Worm (Caenorhabditis elegans) whole organism, young adult: ENCODE results near the gene ZC449.1.
A peak's percentile ranks its signal among the peaks of the same experiment; 100 is the strongest.

ENCODE experiments used
- B0336.3 ChIP-seq: fragments of 200-800 bp; sonication (Bioruptor generic); IDR thresholded peaks from 2 replicates; pipeline ENCODE4 v1.3.6; 2022; ENCODE audit warnings: missing genetic modification characterization, missing compliant biosample characterization
- C06A6.2 ChIP-seq: fragments of 200-800 bp; sonication (Bioruptor generic); conservative IDR thresholded peaks from 2 replicates; pipeline ENCODE4 v1.3.6; 2022; ENCODE audit warnings: missing genetic modification characterization, missing compliant biosample characterization
- C17E4.6 ChIP-seq: fragments of 200-800 bp; sonication (Bioruptor generic); IDR thresholded peaks from 2 replicates; pipeline ENCODE4 v1.3.6; 2022; ENCODE audit warnings: missing genetic modification reagents, missing genetic modification characterization, missing compliant biosample characterization
- F22D6.2 ChIP-seq: sonication (generic microtip); optimal IDR thresholded peaks from 2 replicates; lab custom pipeline; 2016; ENCODE audit warnings: mild to moderate bottlenecking, missing genetic modification characterization, missing compliant biosample characterization
- F39B2.1 ChIP-seq: fragments of 200-800 bp; sonication (Bioruptor generic); IDR thresholded peaks from 2 replicates; pipeline ENCODE4 v1.3.6; 2022; ENCODE audit warnings: missing genetic modification reagents, missing genetic modification characterization, missing compliant biosample characterization
- F49E8.2 ChIP-seq: sonication (generic microtip); optimal IDR thresholded peaks from 3 replicates; lab custom pipeline; 2017; ENCODE audit warnings: missing genetic modification characterization, mild to moderate bottlenecking, missing compliant biosample characterization, antibody characterized with exemption, moderate library complexity; ENCODE audit not compliant: insufficient read depth
- F55B11.4 ChIP-seq: sonication (generic microtip); optimal IDR thresholded peaks from 2 replicates; lab custom pipeline; 2016; ENCODE audit warnings: missing compliant biosample characterization, missing genetic modification characterization, borderline replicate concordance; ENCODE audit not compliant: insufficient read depth
- F57A8.1 ChIP-seq: fragments of 200-800 bp; sonication (Bioruptor generic); optimal IDR thresholded peaks from 2 replicates; lab custom pipeline; 2018; ENCODE audit warnings: mild to moderate bottlenecking, missing genetic modification characterization, moderate library complexity, missing compliant biosample characterization
- F57C9.4 ChIP-seq: sonication (generic microtip); optimal IDR thresholded peaks from 2 replicates; lab custom pipeline; 2017; ENCODE audit warnings: mild to moderate bottlenecking, missing genetic modification characterization, missing compliant biosample characterization
- K11D2.4 ChIP-seq: fragments of 200-800 bp; sonication (Bioruptor generic); IDR thresholded peaks from 2 replicates; pipeline ENCODE4 v1.3.6; 2022; ENCODE audit warnings: missing genetic modification reagents, missing genetic modification characterization, missing compliant biosample characterization
- T07F8.4 ChIP-seq: sonication (generic microtip); optimal IDR thresholded peaks from 2 replicates; lab custom pipeline; 2016; ENCODE audit warnings: mild to moderate bottlenecking, missing genetic modification characterization, moderate library complexity, missing compliant biosample characterization
- Y53G8AR.9 ChIP-seq: fragments of 200-800 bp; sonication (Bioruptor generic); conservative IDR thresholded peaks from 2 replicates; pipeline ENCODE4 v1.3.6; 2022; ENCODE audit warnings: missing genetic modification reagents, missing genetic modification characterization, missing compliant biosample characterization
- Y67H2A.10 ChIP-seq: fragments of 200-800 bp; sonication (Bioruptor generic); conservative IDR thresholded peaks from 2 replicates; pipeline ENCODE4 v1.3.6; 2022; ENCODE audit warnings: missing genetic modification reagents, missing genetic modification characterization, missing compliant biosample characterization
- ZK185.1 ChIP-seq: sonication (generic microtip); optimal IDR thresholded peaks from 2 replicates; lab custom pipeline; 2016; ENCODE audit warnings: mild to moderate bottlenecking, missing genetic modification characterization, missing compliant biosample characterization; ENCODE audit not compliant: poor library complexity, severe bottlenecking
- aptf-2 ChIP-seq: fragments of 200-800 bp; sonication (Bioruptor generic); conservative IDR thresholded peaks from 2 replicates; pipeline ENCODE4 v1.3.6; 2022; ENCODE audit warnings: missing genetic modification reagents, missing genetic modification characterization, missing compliant biosample characterization
- atf-7 ChIP-seq: sonication (generic microtip); optimal IDR thresholded peaks from 2 replicates; lab custom pipeline; 2017; ENCODE audit warnings: mild to moderate bottlenecking, missing genetic modification characterization, missing compliant biosample characterization
- attf-6 ChIP-seq: fragments of 200-800 bp; sonication (Bioruptor generic); IDR thresholded peaks from 2 replicates; pipeline ENCODE4 v1.3.6; 2022; ENCODE audit warnings: missing genetic modification reagents, missing genetic modification characterization, missing compliant biosample characterization
- ceh-40 ChIP-seq: fragments of 200-800 bp; sonication (Bioruptor generic); IDR thresholded peaks from 2 replicates; pipeline ENCODE4 v1.3.6; 2022; ENCODE audit warnings: missing genetic modification characterization, missing compliant biosample characterization
- chd-7 ChIP-seq: sonication (generic microtip); optimal IDR thresholded peaks from 2 replicates; lab custom pipeline; 2016; ENCODE audit warnings: mild to moderate bottlenecking, missing genetic modification characterization, moderate library complexity, missing compliant biosample characterization
- egl-44 ChIP-seq: fragments of 200-800 bp; sonication (Bioruptor generic); IDR thresholded peaks from 2 replicates; pipeline ENCODE4 v1.3.6; 2022; ENCODE audit warnings: missing genetic modification reagents, missing genetic modification characterization, missing compliant biosample characterization
- egrh-3 ChIP-seq: fragments of 200-800 bp; sonication (Bioruptor generic); IDR thresholded peaks from 2 replicates; pipeline ENCODE4 v1.3.6; 2022; ENCODE audit warnings: missing genetic modification reagents, missing genetic modification characterization, missing compliant biosample characterization
- ets-4 ChIP-seq: fragments of 200-800 bp; sonication (Bioruptor generic); optimal IDR thresholded peaks from 2 replicates; lab custom pipeline; 2018; ENCODE audit warnings: mild to moderate bottlenecking, missing genetic modification characterization, missing compliant biosample characterization
- him-1 ChIP-seq: sonication (generic microtip); optimal IDR thresholded peaks from 2 replicates; lab custom pipeline; 2016; ENCODE audit warnings: missing genotype, missing genetic modification reagents, missing genetic modification characterization, missing compliant biosample characterization
- hlh-12 ChIP-seq: sonication (generic microtip); optimal IDR thresholded peaks from 2 replicates; lab custom pipeline; 2016; ENCODE audit warnings: missing genetic modification characterization, missing compliant biosample characterization
- hmg-1.2 ChIP-seq: fragments of 200-800 bp; sonication (Bioruptor generic); IDR thresholded peaks from 2 replicates; pipeline ENCODE4 v1.3.6; 2022; ENCODE audit warnings: missing genetic modification reagents, missing genetic modification characterization, missing compliant biosample characterization
- hmg-20 ChIP-seq: fragments of 200-800 bp; sonication (Bioruptor generic); IDR thresholded peaks from 2 replicates; pipeline ENCODE4 v1.3.6; 2022; ENCODE audit warnings: missing genetic modification reagents, missing genetic modification characterization, missing compliant biosample characterization
- let-607 ChIP-seq, 2 experiments: fragments of 200-800 bp in 1 of 2; sonication (Bioruptor generic) in 1 of 2; sonication (generic microtip) in 1 of 2; optimal IDR thresholded peaks; 2 replicates each; lab custom pipeline; 2016 to 2018; ENCODE audit warnings: mild to moderate bottlenecking in 2 of 2, missing compliant biosample characterization in 2 of 2, missing genetic modification characterization in 2 of 2, moderate library complexity in 2 of 2, missing genotype in 1 of 2
- lin-35 ChIP-seq, 3 experiments: fragments of 150-350 bp in 2 of 3; sonication (generic microtip) in 1 of 3; optimal IDR thresholded peaks; 2 replicates each; lab custom pipeline; 2014 to 2018; ENCODE audit warnings: missing biosample characterization in 3 of 3, missing genetic modification characterization in 3 of 3, missing genetic modification reagents in 3 of 3
- lsl-1 ChIP-seq: fragments of 200-800 bp; sonication (Bioruptor generic); optimal IDR thresholded peaks from 2 replicates; lab custom pipeline; 2018; ENCODE audit warnings: mild to moderate bottlenecking, missing genetic modification characterization, moderate library complexity, missing compliant biosample characterization
- mcd-1 ChIP-seq: fragments of 200-800 bp; sonication (Bioruptor generic); IDR thresholded peaks from 2 replicates; pipeline ENCODE4 v1.3.6; 2022; ENCODE audit warnings: missing genetic modification reagents, missing genetic modification characterization, missing compliant biosample characterization
- mes-4 ChIP-seq: sonication (generic microtip); optimal IDR thresholded peaks from 2 replicates; lab custom pipeline; 2016; ENCODE audit warnings: missing genotype, missing genetic modification characterization, missing compliant biosample characterization
- nhr-120 ChIP-seq: fragments of 200-800 bp; sonication (Bioruptor generic); IDR thresholded peaks from 2 replicates; pipeline ENCODE4 v1.3.6; 2022; ENCODE audit warnings: missing genetic modification characterization, missing compliant biosample characterization
- nhr-27 ChIP-seq: fragments of 200-800 bp; sonication (Bioruptor generic); optimal IDR thresholded peaks from 2 replicates; lab custom pipeline; 2018; ENCODE audit warnings: mild to moderate bottlenecking, missing genetic modification characterization, moderate library complexity, missing compliant biosample characterization
- nhr-90 ChIP-seq: sonication (generic microtip); optimal IDR thresholded peaks from 2 replicates; lab custom pipeline; 2016; ENCODE audit warnings: missing genotype, mild to moderate bottlenecking, missing genetic modification characterization, missing compliant biosample characterization
- pha-4 ChIP-seq: fragments of 150-350 bp; sonication (generic microtip); optimal IDR thresholded peaks from 2 replicates; lab custom pipeline; 2014; ENCODE audit warnings: missing biosample characterization, missing genetic modification reagents, missing genetic modification characterization
- rec-8 ChIP-seq, 2 experiments: sonication (generic microtip); optimal IDR thresholded peaks; 2 replicates each; lab custom pipeline; 2016; ENCODE audit warnings: mild to moderate bottlenecking in 2 of 2, missing genetic modification characterization in 2 of 2, missing genetic modification reagents in 2 of 2, missing genotype in 2 of 2, missing biosample characterization in 1 of 2, missing compliant biosample characterization in 1 of 2, moderate library complexity in 1 of 2
- sea-2 ChIP-seq: fragments of 200-800 bp; sonication (Bioruptor generic); IDR thresholded peaks from 2 replicates; pipeline ENCODE4 v1.3.6; 2022; ENCODE audit warnings: missing genetic modification characterization, missing compliant biosample characterization
- snpc-1.1 ChIP-seq: sonication (generic microtip); optimal IDR thresholded peaks from 2 replicates; lab custom pipeline; 2017; ENCODE audit warnings: missing genetic modification characterization, mild to moderate bottlenecking, missing compliant biosample characterization, antibody characterized with exemption, moderate library complexity, missing genotype, missing genetic modification reagents; ENCODE audit not compliant: insufficient read depth
- snpc-3.4 ChIP-seq: sonication (generic microtip); optimal IDR thresholded peaks from 2 replicates; lab custom pipeline; 2017; ENCODE audit warnings: missing genetic modification characterization, mild to moderate bottlenecking, missing compliant biosample characterization, antibody characterized with exemption, moderate library complexity, missing genotype, missing genetic modification reagents
- tbp1 ChIP-seq: fragments of 200-800 bp; sonication (Bioruptor generic); optimal IDR thresholded peaks from 2 replicates; lab custom pipeline; 2018; ENCODE audit warnings: mild to moderate bottlenecking, missing genetic modification characterization, missing compliant biosample characterization
- zim-3 ChIP-seq: sonication (generic microtip); optimal IDR thresholded peaks from 2 replicates; lab custom pipeline; 2017; ENCODE audit warnings: mild to moderate bottlenecking, missing genetic modification characterization, moderate library complexity, missing compliant biosample characterization
- ztf-22 ChIP-seq: fragments of 200-800 bp; sonication (Bioruptor generic); optimal IDR thresholded peaks from 2 replicates; lab custom pipeline; 2018; ENCODE audit warnings: mild to moderate bottlenecking, missing genetic modification characterization, moderate library complexity, missing compliant biosample characterization
- ztf-3 ChIP-seq: fragments of 200-800 bp; sonication (Bioruptor generic); optimal IDR thresholded peaks from 2 replicates; lab custom pipeline; 2018; ENCODE audit warnings: mild to moderate bottlenecking, missing genetic modification characterization, missing compliant biosample characterization

Gene ZC449.1

DNA sequence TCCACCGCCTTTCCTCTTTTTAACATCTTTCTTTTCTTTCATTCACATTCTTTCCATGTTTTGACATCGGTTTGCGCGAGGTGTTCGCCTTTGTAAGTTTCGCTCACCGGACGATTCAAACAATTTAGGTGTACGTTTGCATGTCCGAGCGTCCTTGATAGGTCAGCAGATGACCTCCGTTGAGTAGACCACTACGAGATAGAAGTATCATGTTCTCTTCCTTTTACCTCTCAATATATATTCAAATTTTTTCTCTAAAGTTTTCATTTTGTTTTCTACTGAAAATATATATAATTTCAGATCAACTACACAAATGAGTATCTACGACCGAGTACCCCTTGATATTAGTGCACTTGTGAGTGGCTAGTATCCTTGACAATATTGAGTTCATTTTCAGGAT is 36.5 kb downstream of the ZC449.1 start, which contains the start of gene C24H10.3:
Gene C24H10.3 (plus strand): TSS at position 301 of the 400 bp plus-strand sequence.
- no peak for TF ChIP-seq F22D6.2 (tag; lab: Kevin White, UChicago)
- TF ChIP-seq ztf-3 (GFP tag; lab: Kevin White, UChicago): no peak
- no peak for TF ChIP-seq pha-4 (tag; lab: Kevin White, UChicago)
- TF ChIP-seq ceh-40: no peak
- TF ChIP-seq hmg-20 (GFP tag; lab: Robert Waterston, UW): no peak
- no peak for TF ChIP-seq tbp1
- TF ChIP-seq B0336.3 (GFP tag; lab: Robert Waterston, UW): no peak
- no peak for TF ChIP-seq zim-3
- no peak for TF ChIP-seq sea-2 (GFP tag; lab: Robert Waterston, UW)
- no peak for TF ChIP-seq lin-35 (GFP tag; optimal IDR thresholded peaks at IDR 0.05; lab: Kevin White, UChicago)
- no peak for TF ChIP-seq ZK185.1 (tag; lab: Kevin White, UChicago)
- TF ChIP-seq attf-6 (GFP tag; lab: Robert Waterston, UW): no peak
- TF ChIP-seq mcd-1 (GFP tag; lab: Robert Waterston, UW): no peak
- TF ChIP-seq mes-4 (tag; lab: Kevin White, UChicago): no peak
- no peak for TF ChIP-seq ztf-22 (GFP tag; lab: Kevin White, UChicago)
- TF ChIP-seq hlh-12 (tag; lab: Kevin White, UChicago): no peak
- no peak for TF ChIP-seq hmg-1.2 (GFP tag; lab: Robert Waterston, UW)
- TF ChIP-seq nhr-90 (tag; lab: Kevin White, UChicago): no peak
- TF ChIP-seq let-607 (tag; optimal IDR thresholded peaks at IDR 0.05; lab: Kevin White, UChicago): no peak

ce11 chrX:5061763-5062162 is 37.5 kb downstream of the ZC449.1 start:
- TF ChIP-seq T07F8.4 (tag; lab: Kevin White, UChicago) (no peak), F57A8.1 (GFP tag; lab: Kevin White, UChicago) (no peak), chd-7 (no peak)

- TF ChIP-seq nhr-27 (tag; lab: Kevin White, UChicago) (no peak), nhr-90 (tag; lab: Kevin White, UChicago) (no peak), chd-7 (peak; percentile 23), C17E4.6 (GFP tag; lab: Robert Waterston, UW) (no peak), egrh-3 (GFP tag; lab: Robert Waterston, UW) (no peak; the same call in 1 of the 2 replicates), K11D2.4 (GFP tag; lab: Robert Waterston, UW) (peak; percentile 57), C06A6.2 (no peak), F57C9.4 (tag; lab: Kevin White, UChicago) (no peak), Y67H2A.10 (GFP tag; lab: Robert Waterston, UW) (no peak), snpc-3.4 (tag; lab: Kevin White, UChicago) (no peak), atf-7 (tag; lab: Kevin White, UChicago) (no peak), rec-8 (tag; optimal IDR thresholded peaks at IDR 0.05; lab: Kevin White, UChicago) (no peak), him-1 (tag; lab: Kevin White, UChicago) (no peak), snpc-1.1 (tag; lab: Kevin White, UChicago) (no peak), Y53G8AR.9 (GFP tag; lab: Robert Waterston, UW) (no peak), F39B2.1 (GFP tag; lab: Robert Waterston, UW) (no peak), ets-4 (GFP tag; lab: Kevin White, UChicago) (no peak), F55B11.4 (tag; lab: Kevin White, UChicago) (no peak), lsl-1 (GFP tag; lab: Kevin White, UChicago) (no peak), F49E8.2 (tag; lab: Kevin White, UChicago) (no peak), aptf-2 (GFP tag; lab: Robert Waterston, UW) (no peak), nhr-120 (no peak), ztf-22 (GFP tag; lab: Kevin White, UChicago) (no peak), egl-44 (GFP tag; lab: Robert Waterston, UW) (no peak)
Observed at ce11 chrX:5063750-5064652, 39.8 kb downstream of the ZC449.1 start, which contains the start of gene C24H10.2. TSS of gene C24H10.2 (plus strand) at chrX:5064602.
